Worm (Caenorhabditis elegans): ENCODE measurements around the gene gck-3.

- TF ChIP-seq W03F9.2 (tag; optimal IDR thresholded peaks at IDR 0.05), result no peak
- TF ChIP-seq dao-5 (tag; optimal IDR thresholded peaks at IDR 0.05), result no peak
Observed at ce11 chrV:17935857-17936256, 30.8 kb downstream of the gck-3 start.
